Fruit fly (Drosophila melanogaster) whole organism, embryonic: Measurements from ENCODE around the gene CG1640.

Source experiments
- B-H1 ChIP-seq: fragments of 200-800 bp; sonication (Bioruptor generic); IDR thresholded peaks from 3 replicates; pipeline ENCODE4 v1.3.6; 2022; ENCODE audit warnings: missing biosample characterization, missing genetic modification characterization
- Bdp1 ChIP-seq: fragments of 200-800 bp; sonication (Bioruptor generic); optimal IDR thresholded peaks from 3 replicates; lab custom pipeline; 2016; ENCODE audit warnings: missing biosample characterization, missing genetic modification characterization
- C15 ChIP-seq: fragments of 200-800 bp; sonication (Bioruptor generic); IDR thresholded peaks from 3 replicates; pipeline ENCODE4 v1.3.6; 2022; ENCODE audit warnings: missing biosample characterization, missing genetic modification characterization
- CG10979 ChIP-seq: fragments of 200-800 bp; sonication (Bioruptor generic); optimal IDR thresholded peaks from 2 replicates; lab custom pipeline; 2018; ENCODE audit warnings: missing biosample characterization, mild to moderate bottlenecking, missing genetic modification characterization, moderate library complexity
- CG11085 ChIP-seq: fragments of 200-800 bp; sonication (Bioruptor generic); IDR thresholded peaks from 2 replicates; pipeline ENCODE4 v1.3.6; 2022; ENCODE audit warnings: missing biosample characterization, missing genetic modification characterization
- CG11504 ChIP-seq: fragments of 200-800 bp; sonication (Bioruptor generic); optimal IDR thresholded peaks from 3 replicates; lab custom pipeline; 2019; ENCODE audit warnings: missing biosample characterization, mild to moderate bottlenecking, missing genetic modification characterization, moderate library complexity
- CG11695 ChIP-seq: fragments of 200-800 bp; sonication (Bioruptor generic); IDR thresholded peaks from 3 replicates; pipeline ENCODE4 v1.3.6; 2022; ENCODE audit warnings: missing biosample characterization, missing genetic modification characterization
- CG12104 ChIP-seq: fragments of 200-800 bp; sonication (Bioruptor generic); optimal IDR thresholded peaks from 3 replicates; lab custom pipeline; 2016; ENCODE audit warnings: missing biosample characterization, missing genetic modification characterization
- CG12155 ChIP-seq: fragments of 200-800 bp; sonication (Bioruptor generic); optimal IDR thresholded peaks from 3 replicates; lab custom pipeline; 2016; ENCODE audit warnings: missing biosample characterization, missing genetic modification characterization
- CG12942 ChIP-seq: fragments of 200-800 bp; sonication (Bioruptor generic); optimal IDR thresholded peaks from 3 replicates; lab custom pipeline; 2016; ENCODE audit warnings: missing biosample characterization, missing genetic modification characterization
- CG17802 ChIP-seq: fragments of 200-800 bp; sonication (Bioruptor generic); optimal IDR thresholded peaks from 2 replicates; lab custom pipeline; 2018; ENCODE audit warnings: missing biosample characterization, mild to moderate bottlenecking, missing genetic modification characterization, moderate library complexity
- CG2202 ChIP-seq: fragments of 200-800 bp; sonication (Bioruptor generic); optimal IDR thresholded peaks from 2 replicates; lab custom pipeline; 2018; ENCODE audit warnings: missing biosample characterization, mild to moderate bottlenecking, missing genetic modification characterization
- CG31441 ChIP-seq: fragments of 200-800 bp; sonication (Bioruptor generic); IDR thresholded peaks from 2 replicates; pipeline ENCODE4 v1.3.6; 2022; ENCODE audit warnings: missing biosample characterization, missing genetic modification characterization
- CG33213 ChIP-seq: fragments of 200-800 bp; sonication (Bioruptor generic); optimal IDR thresholded peaks from 3 replicates; lab custom pipeline; 2016; ENCODE audit warnings: missing biosample characterization, missing genetic modification characterization
- CG33557 ChIP-seq: fragments of 200-800 bp; sonication (Bioruptor generic); optimal IDR thresholded peaks from 2 replicates; lab custom pipeline; 2019; ENCODE audit warnings: missing biosample characterization, mild to moderate bottlenecking, missing genetic modification characterization, moderate library complexity
- CG4328 ChIP-seq: fragments of 200-800 bp; sonication (Bioruptor generic); optimal IDR thresholded peaks from 3 replicates; lab custom pipeline; 2017; ENCODE audit warnings: missing biosample characterization, missing genetic modification reagents, missing genetic modification characterization
- CG4424 ChIP-seq: fragments of 200-800 bp; sonication (Bioruptor generic); optimal IDR thresholded peaks from 3 replicates; lab custom pipeline; 2016; ENCODE audit warnings: missing biosample characterization, missing genetic modification characterization
- CG7745 ChIP-seq: fragments of 200-800 bp; sonication (Bioruptor generic); optimal IDR thresholded peaks from 2 replicates; lab custom pipeline; 2018; ENCODE audit warnings: missing biosample characterization, mild to moderate bottlenecking, missing genetic modification characterization, moderate library complexity
- CG8290 ChIP-seq, 3 experiments: fragments of 200-800 bp; sonication (Bioruptor generic); optimal IDR thresholded peaks; 2 replicates each; lab custom pipeline; 2016 to 2019; ENCODE audit warnings: missing biosample characterization in 3 of 3, missing genetic modification characterization in 3 of 3, mild to moderate bottlenecking in 2 of 3, moderate library complexity in 1 of 3
- CG8478 ChIP-seq: fragments of >200 bp; optimal IDR thresholded peaks from 2 replicates; lab custom pipeline; 2018
- CG9727 ChIP-seq: fragments of 200-800 bp; sonication (Bioruptor generic); optimal IDR thresholded peaks from 3 replicates; lab custom pipeline; 2017; ENCODE audit warnings: missing biosample characterization, mild to moderate bottlenecking, missing genetic modification characterization
- Deaf1 ChIP-seq: fragments of 200-800 bp; optimal IDR thresholded peaks from 3 replicates; lab custom pipeline; 2019; ENCODE audit warnings: missing biosample characterization, mild to moderate bottlenecking, missing genetic modification characterization, moderate library complexity
- Ets97D ChIP-seq: fragments of 200-800 bp; sonication (Bioruptor generic); optimal IDR thresholded peaks from 3 replicates; lab custom pipeline; 2016; ENCODE audit warnings: missing biosample characterization, missing genetic modification characterization
- HHEX ChIP-seq: fragments of 200-800 bp; sonication (Bioruptor generic); optimal IDR thresholded peaks from 3 replicates; lab custom pipeline; 2017; ENCODE audit warnings: missing biosample characterization, mild to moderate bottlenecking, missing genetic modification characterization, missing genetic modification reagents
- HLH3B ChIP-seq: fragments of 200-800 bp; sonication (Bioruptor generic); IDR thresholded peaks from 2 replicates; pipeline ENCODE4 v1.3.6; 2022; ENCODE audit warnings: missing biosample characterization, missing genetic modification characterization
- Mad ChIP-seq: fragments of 200-800 bp; sonication (Bioruptor generic); optimal IDR thresholded peaks from 2 replicates; lab custom pipeline; 2016; ENCODE audit warnings: missing biosample characterization, missing genetic modification characterization
- Mrtf ChIP-seq: fragments of 200-800 bp; sonication (Bioruptor generic); IDR thresholded peaks from 3 replicates; pipeline ENCODE4 v1.3.6; 2022; ENCODE audit warnings: missing biosample characterization, missing genetic modification characterization
- NFAT ChIP-seq: fragments of 200-800 bp; sonication (Bioruptor generic); IDR thresholded peaks from 2 replicates; pipeline ENCODE4 v1.3.6; 2022; ENCODE audit warnings: missing biosample characterization, missing genetic modification characterization
- Opbp ChIP-seq: fragments of 200-800 bp; sonication (Bioruptor generic); IDR thresholded peaks from 3 replicates; pipeline ENCODE4 v1.3.6; 2022; ENCODE audit warnings: missing biosample characterization, missing genetic modification characterization; ENCODE audit not compliant: partially characterized antibody
- PHDP ChIP-seq: fragments of 200-800 bp; sonication (Bioruptor generic); optimal IDR thresholded peaks from 3 replicates; lab custom pipeline; 2018; ENCODE audit warnings: missing biosample characterization, mild to moderate bottlenecking, missing genetic modification characterization, moderate library complexity
- Poxn ChIP-seq: fragments of 200-800 bp; sonication (Bioruptor generic); IDR thresholded peaks from 2 replicates; pipeline ENCODE4 v1.3.6; 2022; ENCODE audit warnings: missing biosample characterization, missing genetic modification characterization
- Ptx1 ChIP-seq: fragments of 200-800 bp; sonication (Bioruptor generic); IDR thresholded peaks from 2 replicates; pipeline ENCODE4 v1.3.6; 2022; ENCODE audit warnings: missing biosample characterization, missing genetic modification characterization
- Vsx1 ChIP-seq: fragments of 200-800 bp; sonication (Bioruptor generic); optimal IDR thresholded peaks from 2 replicates; lab custom pipeline; 2017; ENCODE audit warnings: missing biosample characterization, mild to moderate bottlenecking, missing genetic modification characterization, missing genetic modification reagents
- aop ChIP-seq: fragments of 200-800 bp; sonication (Bioruptor generic); IDR thresholded peaks from 2 replicates; pipeline ENCODE4 v1.3.6; 2022; ENCODE audit warnings: missing biosample characterization, missing genetic modification characterization
- ara ChIP-seq: fragments of 200-800 bp; sonication (Bioruptor generic); IDR thresholded peaks from 2 replicates; pipeline ENCODE4 v1.3.6; 2022; ENCODE audit warnings: missing biosample characterization, missing genetic modification characterization
- ato ChIP-seq: fragments of 200-800 bp; sonication (Bioruptor generic); IDR thresholded peaks from 2 replicates; pipeline ENCODE4 v1.3.6; 2022; ENCODE audit warnings: missing biosample characterization, missing genetic modification characterization; ENCODE audit not compliant: partially characterized antibody
- danr ChIP-seq: fragments of 200-800 bp; sonication (Bioruptor generic); IDR thresholded peaks from 2 replicates; pipeline ENCODE4 v1.3.6; 2022; ENCODE audit warnings: missing biosample characterization, missing genetic modification characterization
- fru ChIP-seq: fragments of >200 bp; optimal IDR thresholded peaks from 2 replicates; lab custom pipeline; 2017
- ftz-f1 ChIP-seq: fragments of 200-800 bp; sonication (Bioruptor generic); optimal IDR thresholded peaks from 2 replicates; lab custom pipeline; 2016; ENCODE audit warnings: missing biosample characterization, missing genetic modification characterization
- gce ChIP-seq: fragments of 200-800 bp; sonication (Bioruptor generic); IDR thresholded peaks from 3 replicates; pipeline ENCODE4 v1.3.6; 2022; ENCODE audit warnings: missing biosample characterization, missing genetic modification characterization
- gcm2 ChIP-seq: fragments of 200-800 bp; sonication (Bioruptor generic); optimal IDR thresholded peaks from 2 replicates; lab custom pipeline; 2016; ENCODE audit warnings: missing biosample characterization, missing genetic modification characterization
- lmd ChIP-seq: fragments of 200-800 bp; sonication (Bioruptor generic); IDR thresholded peaks from 2 replicates; pipeline ENCODE4 v1.3.6; 2022; ENCODE audit warnings: missing biosample characterization, missing genetic modification characterization
- nmo ChIP-seq: fragments of 200-800 bp; sonication (Bioruptor generic); optimal IDR thresholded peaks from 2 replicates; lab custom pipeline; 2018; ENCODE audit warnings: missing biosample characterization, mild to moderate bottlenecking, missing genetic modification characterization, moderate library complexity
- odd ChIP-seq: fragments of 200-800 bp; sonication (Bioruptor generic); optimal IDR thresholded peaks from 2 replicates; lab custom pipeline; 2017; ENCODE audit warnings: missing biosample characterization, mild to moderate bottlenecking, missing genetic modification characterization
- ranshi ChIP-seq: fragments of 200-800 bp; sonication (Bioruptor generic); IDR thresholded peaks from 2 replicates; pipeline ENCODE4 v1.3.6; 2022; ENCODE audit warnings: missing biosample characterization, missing genetic modification characterization
- repo ChIP-seq: fragments of 200-800 bp; sonication (Bioruptor generic); optimal IDR thresholded peaks from 2 replicates; lab custom pipeline; 2016; ENCODE audit warnings: missing biosample characterization, missing genetic modification characterization
- schlank ChIP-seq: fragments of 200-800 bp; sonication (Bioruptor generic); optimal IDR thresholded peaks from 2 replicates; lab custom pipeline; 2018; ENCODE audit warnings: missing biosample characterization, mild to moderate bottlenecking, missing genetic modification characterization
- sens-2 ChIP-seq: fragments of 200-800 bp; sonication (Bioruptor generic); IDR thresholded peaks from 2 replicates; pipeline ENCODE4 v1.3.6; 2022; ENCODE audit warnings: missing biosample characterization, missing genetic modification characterization
- slou ChIP-seq: fragments of 200-800 bp; sonication (Bioruptor generic); optimal IDR thresholded peaks from 3 replicates; lab custom pipeline; 2016; ENCODE audit warnings: missing biosample characterization, missing genetic modification characterization
- zen ChIP-seq: fragments of 200-800 bp; sonication (Bioruptor generic); optimal IDR thresholded peaks from 3 replicates; lab custom pipeline; 2018; ENCODE audit warnings: missing biosample characterization, mild to moderate bottlenecking, missing genetic modification characterization, moderate library complexity
- zfh2 ChIP-seq: fragments of 200-800 bp; sonication (Bioruptor generic); optimal IDR thresholded peaks from 2 replicates; lab custom pipeline; 2016; ENCODE audit warnings: missing biosample characterization, missing genetic modification characterization

The CG1640 gene

DNA sequence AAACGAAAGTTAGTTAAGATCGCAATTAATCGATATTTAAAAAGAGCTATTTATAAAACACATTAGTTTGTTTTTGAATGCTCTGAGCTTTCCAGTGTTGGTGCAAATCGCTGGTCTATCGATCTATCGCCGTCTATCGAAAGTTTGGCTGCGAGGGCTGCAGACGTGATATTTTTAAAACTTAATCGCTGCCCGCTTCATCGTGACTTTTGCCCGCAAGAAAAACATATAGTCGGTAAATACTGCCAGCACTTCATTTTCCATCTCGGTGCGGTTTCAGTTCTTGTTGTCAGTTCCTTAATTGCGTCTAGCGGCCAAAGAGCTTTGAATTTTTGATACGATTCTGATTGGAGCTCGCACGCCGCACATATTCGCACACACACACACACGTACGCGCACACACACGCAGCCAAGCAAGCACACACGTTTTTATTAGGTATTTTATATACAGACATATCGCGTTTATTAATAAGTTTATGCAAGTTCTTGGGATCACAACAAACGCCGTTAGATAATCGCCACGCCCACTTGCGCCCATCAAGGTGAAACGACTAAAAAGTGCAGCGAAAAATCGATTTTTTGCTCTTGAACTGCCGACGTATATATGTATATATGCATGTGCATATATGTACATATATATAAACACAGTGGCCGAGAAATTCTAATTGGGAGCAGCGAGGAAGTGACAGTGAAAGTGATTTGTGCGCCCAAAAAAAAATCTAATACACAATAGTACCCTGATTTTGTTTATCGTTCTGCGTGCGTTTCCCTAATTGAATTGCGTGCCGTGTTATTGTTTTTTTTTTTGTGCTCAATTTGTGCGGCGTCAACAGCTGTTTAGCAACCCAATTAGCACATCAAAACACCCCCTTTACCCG lies 659 bp downstream of the CG1640 start (continued):
- TF ChIP-seq CG4424 (GFP tag; lab: Kevin White, UChicago) (no peak), CG4328 (GFP tag; lab: Kevin White, UChicago) (no peak), CG11504 (tag; lab: Kevin White, UChicago) (peak; percentile 15), CG11695 (GFP tag; lab: Robert Waterston, UW) (no peak), Ptx1 (GFP tag; lab: Robert Waterston, UW) (no peak), PHDP (tag; lab: Kevin White, UChicago) (no peak), fru (lab: Kevin White, UChicago) (no peak), B-H1 (GFP tag; lab: Robert Waterston, UW) (no peak), HLH3B (GFP tag; lab: Robert Waterston, UW) (no peak), sens-2 (no peak), Bdp1 (no peak), Mad (no peak), CG8478 (lab: Kevin White, UChicago) (no peak), Vsx1 (GFP tag; lab: Kevin White, UChicago) (no peak), CG33213 (no peak), CG2202 (tag; lab: Kevin White, UChicago) (no peak), Opbp (peak; percentile 60; the same call in 2 of the 3 replicates), HHEX (GFP tag; lab: Kevin White, UChicago) (no peak), CG33557 (no peak), CG12942 (GFP tag; lab: Kevin White, UChicago) (no peak), C15 (no peak), Deaf1 (tag; lab: Kevin White, UChicago) (no peak), aop (GFP tag; lab: Robert Waterston, UW) (no peak), CG12104 (GFP tag; lab: Kevin White, UChicago) (no peak), Poxn (GFP tag; lab: Robert Waterston, UW) (no peak), Ets97D (peak; percentile 3), zfh2 (GFP tag; lab: Kevin White, UChicago) (peak; percentile 26), schlank (tag; lab: Kevin White, UChicago) (no peak), danr (GFP tag; lab: Robert Waterston, UW) (no peak), nmo (GFP tag; lab: Kevin White, UChicago) (peak; percentile 15), CG12155 (GFP tag; lab: Kevin White, UChicago) (no peak), CG9727 (GFP tag; lab: Kevin White, UChicago) (no peak), Mrtf (GFP tag; lab: Robert Waterston, UW) (no peak), CG10979 (tag; lab: Kevin White, UChicago) (no peak), ranshi (GFP tag; lab: Robert Waterston, UW) (no peak), CG17802 (tag; lab: Kevin White, UChicago) (no peak), odd (GFP tag; lab: Kevin White, UChicago) (no peak), repo (GFP tag; lab: Kevin White, UChicago) (no peak), gcm2 (GFP tag; lab: Kevin White, UChicago) (no peak), lmd (GFP tag; lab: Robert Waterston, UW) (no peak), CG7745 (tag; lab: Kevin White, UChicago) (no peak), CG11085 (GFP tag; lab: Robert Waterston, UW) (no peak), CG31441 (GFP tag; lab: Robert Waterston, UW) (peak; percentile 23; the same call in 1 of the 2 replicates), CG8290 (GFP tag; optimal IDR thresholded peaks at IDR 0.05; lab: Kevin White, UChicago) (no peak), CG8290 (tag; optimal IDR thresholded peaks at IDR 0.05; lab: Kevin White, UChicago) (peak in 1 of 2 experiments; percentile 50), NFAT (no peak), slou (GFP tag; lab: Kevin White, UChicago) (no peak), zen (tag; lab: Kevin White, UChicago) (no peak), gce (GFP tag; lab: Robert Waterston, UW) (no peak), ara (GFP tag; lab: Robert Waterston, UW) (no peak), ftz-f1 (no peak), ato (no peak; the same call in 1 of the 2 replicates)
